Fruit fly (Drosophila melanogaster) whole organism, pupa: ENCODE results near the gene CG7840.

Source experiments
- CG15710 ChIP-seq: fragments of 200-800 bp; sonication (Bioruptor generic); optimal IDR thresholded peaks from 2 replicates; lab custom pipeline; 2018; ENCODE audit warnings: missing biosample characterization, mild to moderate bottlenecking, missing genetic modification characterization, moderate library complexity
- CG4496 ChIP-seq: fragments of 200-800 bp; sonication (Bioruptor generic); IDR thresholded peaks from 3 replicates; pipeline ENCODE4 v1.3.6; 2022; ENCODE audit warnings: missing biosample characterization, missing genetic modification characterization
- CG8301 ChIP-seq: fragments of 200-800 bp; sonication (Bioruptor generic); optimal IDR thresholded peaks from 2 replicates; lab custom pipeline; 2018; ENCODE audit warnings: missing biosample characterization, mild to moderate bottlenecking, missing genetic modification characterization
- Ets98B ChIP-seq: fragments of 200-800 bp; sonication (Bioruptor generic); IDR thresholded peaks from 2 replicates; pipeline ENCODE4 v1.3.6; 2022; ENCODE audit warnings: missing biosample characterization, missing genetic modification characterization

- TF ChIP-seq CG4496 (GFP tag; lab: Robert Waterston, UW) = no peak
- TF ChIP-seq CG8301 (tag; lab: Kevin White, UChicago) = no peak
- no peak for TF ChIP-seq Ets98B
- no peak for TF ChIP-seq CG15710 (tag; lab: Kevin White, UChicago)
Measured at dm6 chr2L:8268679-8269078, 36.7 kb upstream of the CG7840 start.
